Worm (Caenorhabditis elegans) whole organism, L4 larva: ENCODE measurements around the gene smg-6.

Experiments used
- F26F4.8 ChIP-seq: fragments of 200-800 bp; sonication (Bioruptor generic); conservative IDR thresholded peaks from 2 replicates; pipeline ENCODE4 v1.3.6; 2022; ENCODE audit warnings: missing genetic modification characterization, missing compliant biosample characterization
- F37D6.2 ChIP-seq: sonication (generic microtip); optimal IDR thresholded peaks from 2 replicates; lab custom pipeline; 2016; ENCODE audit warnings: mild to moderate bottlenecking, missing genetic modification characterization, missing compliant biosample characterization
- F44E2.7 ChIP-seq: fragments of 200-800 bp; sonication (Bioruptor generic); IDR thresholded peaks from 2 replicates; pipeline ENCODE4 v2.1.2; 2022; ENCODE audit warnings: missing genetic modification characterization, missing compliant biosample characterization
- R02D3.7 ChIP-seq: fragments of 150-350 bp; sonication (generic microtip); optimal IDR thresholded peaks from 3 replicates; lab custom pipeline; 2014; ENCODE audit warnings: missing biosample characterization, missing genetic modification characterization
- T26A8.4 ChIP-seq: fragments of 200-800 bp; sonication (Bioruptor generic); IDR thresholded peaks from 2 replicates; pipeline ENCODE4 v1.3.6; 2022; ENCODE audit warnings: missing genetic modification characterization, missing compliant biosample characterization
- Y105C5A.15 ChIP-seq: fragments of 200-800 bp; sonication (Bioruptor generic); IDR thresholded peaks from 2 replicates; pipeline ENCODE4 v1.3.6; 2022; ENCODE audit warnings: missing genetic modification characterization, missing compliant biosample characterization
- Y48G9A.11 ChIP-seq: fragments of 200-800 bp; sonication (Bioruptor generic); IDR thresholded peaks from 2 replicates; pipeline ENCODE4 v1.3.6; 2022; ENCODE audit warnings: missing genetic modification reagents, missing genetic modification characterization, missing compliant biosample characterization
- Y75B8A.6 ChIP-seq: fragments of 200-800 bp; sonication (Bioruptor generic); IDR thresholded peaks from 2 replicates; pipeline ENCODE4 v1.3.6; 2022; ENCODE audit warnings: missing genetic modification reagents, missing genetic modification characterization, missing compliant biosample characterization
- ZK337.2 ChIP-seq: fragments of 200-800 bp; sonication (Bioruptor generic); IDR thresholded peaks from 2 replicates; pipeline ENCODE4 v1.3.6; 2022; ENCODE audit warnings: missing genetic modification reagents, missing genetic modification characterization, missing compliant biosample characterization
- ZK546.5 ChIP-seq, 2 experiments: sonication (generic microtip); optimal IDR thresholded peaks; 2 replicates each; lab custom pipeline; 2017; ENCODE audit warnings: missing biosample characterization in 2 of 2, missing genetic modification characterization in 2 of 2
- aly-2 ChIP-seq: sonication (generic microtip); optimal IDR thresholded peaks from 2 replicates; lab custom pipeline; 2018; ENCODE audit warnings: missing biosample characterization, missing genetic modification characterization
- ama-1 ChIP-seq: fragments of 150-350 bp; optimal IDR thresholded peaks from 2 replicates; lab custom pipeline; 2014; ENCODE audit warnings: inconsistent platforms, mixed read lengths
- arid-1 ChIP-seq: fragments of 200-800 bp; sonication (Bioruptor generic); conservative IDR thresholded peaks from 2 replicates; pipeline ENCODE4 v1.3.6; 2022; ENCODE audit warnings: missing genetic modification reagents, missing genetic modification characterization, missing compliant biosample characterization
- ceh-20 ChIP-seq: fragments of 200-800 bp; sonication (Bioruptor generic); IDR thresholded peaks from 2 replicates; pipeline ENCODE4 v1.3.6; 2022; ENCODE audit warnings: missing genetic modification reagents, missing genetic modification characterization, missing compliant biosample characterization
- ceh-28 ChIP-seq: fragments of 150-350 bp; optimal IDR thresholded peaks from 2 replicates; lab custom pipeline; 2014; ENCODE audit warnings: missing biosample characterization, missing genetic modification reagents, missing genetic modification characterization
- ces-1 ChIP-seq: fragments of 150-350 bp; sonication (generic microtip); optimal IDR thresholded peaks from 4 replicates; lab custom pipeline; 2014; ENCODE audit warnings: missing biosample characterization, missing genetic modification reagents, missing genetic modification characterization
- daf-16 ChIP-seq, 3 experiments: sonication (generic microtip); optimal IDR thresholded peaks; 2 replicates each; lab custom pipeline; 2016 to 2017; ENCODE audit warnings: missing genetic modification characterization in 3 of 3, missing genetic modification reagents in 3 of 3, mild to moderate bottlenecking in 2 of 3, missing compliant biosample characterization in 2 of 3, missing biosample characterization in 1 of 3, moderate library complexity in 1 of 3
- daf-8 ChIP-seq: fragments of 200-800 bp; sonication (Bioruptor generic); IDR thresholded peaks from 2 replicates; pipeline ENCODE4 v1.3.6; 2022; ENCODE audit warnings: missing genetic modification characterization, missing compliant biosample characterization
- dmd-6 ChIP-seq: fragments of 200-800 bp; sonication (Bioruptor generic); IDR thresholded peaks from 2 replicates; pipeline ENCODE4 v1.3.6; 2022; ENCODE audit warnings: missing genetic modification reagents, missing genetic modification characterization, missing compliant biosample characterization
- dmd-9 ChIP-seq: fragments of 200-800 bp; sonication (Bioruptor generic); IDR thresholded peaks from 2 replicates; pipeline ENCODE4 v1.3.6; 2022; ENCODE audit warnings: missing genetic modification reagents, missing genetic modification characterization, missing compliant biosample characterization
- dpl-1 ChIP-seq: fragments of 150-350 bp; optimal IDR thresholded peaks from 2 replicates; lab custom pipeline; 2014; ENCODE audit warnings: missing biosample characterization, missing genetic modification reagents, missing genetic modification characterization
- duxl-1 ChIP-seq: sonication (generic microtip); optimal IDR thresholded peaks from 2 replicates; lab custom pipeline; 2016; ENCODE audit warnings: mild to moderate bottlenecking, missing genetic modification characterization, moderate library complexity, missing compliant biosample characterization; ENCODE audit not compliant: poor library complexity
- dve-1 ChIP-seq: sonication (generic microtip); optimal IDR thresholded peaks from 2 replicates; lab custom pipeline; 2017; ENCODE audit warnings: antibody characterized with exemption, mild to moderate bottlenecking, missing genetic modification characterization, missing compliant biosample characterization; ENCODE audit not compliant: insufficient read depth
- egl-27 ChIP-seq: sonication (generic microtip); optimal IDR thresholded peaks from 3 replicates; lab custom pipeline; 2017; ENCODE audit warnings: missing biosample characterization, missing genetic modification reagents, missing genetic modification characterization
- egl-43 ChIP-seq: fragments of 200-800 bp; sonication (Bioruptor generic); IDR thresholded peaks from 2 replicates; pipeline ENCODE4 v1.3.6; 2022; ENCODE audit warnings: missing genetic modification reagents, missing genetic modification characterization, missing compliant biosample characterization
- fos-1 ChIP-seq: fragments of 150-350 bp; optimal IDR thresholded peaks from 2 replicates; lab custom pipeline; 2014; ENCODE audit warnings: missing biosample characterization, missing genetic modification characterization
- hlh-11 ChIP-seq: fragments of 200-800 bp; sonication (Bioruptor generic); optimal IDR thresholded peaks from 2 replicates; lab custom pipeline; 2018; ENCODE audit warnings: mild to moderate bottlenecking, missing genetic modification characterization, missing compliant biosample characterization
- hmg-1.1 ChIP-seq: fragments of 200-800 bp; sonication (Bioruptor generic); IDR thresholded peaks from 2 replicates; pipeline ENCODE4 v1.3.6; 2022; ENCODE audit warnings: missing genetic modification reagents, missing genetic modification characterization, missing compliant biosample characterization
- jun-1 ChIP-seq: fragments of 150-350 bp; optimal IDR thresholded peaks from 2 replicates; lab custom pipeline; 2014; ENCODE audit warnings: missing biosample characterization, missing genetic modification reagents, missing genetic modification characterization
- lin-38 ChIP-seq: fragments of 200-800 bp; sonication (Bioruptor generic); IDR thresholded peaks from 2 replicates; pipeline ENCODE4 v1.3.6; 2022; ENCODE audit warnings: missing genetic modification reagents, missing genetic modification characterization, missing compliant biosample characterization
- lir-3 ChIP-seq: sonication (generic microtip); optimal IDR thresholded peaks from 2 replicates; lab custom pipeline; 2016; ENCODE audit warnings: mild to moderate bottlenecking, missing genetic modification characterization, missing compliant biosample characterization
- madf-5 ChIP-seq, 2 experiments: fragments of 200-800 bp; sonication (Bioruptor generic); IDR thresholded peaks; 2 replicates each; pipeline ENCODE4 v1.3.6; 2022; ENCODE audit warnings: missing compliant biosample characterization in 2 of 2, missing genetic modification characterization in 2 of 2
- mdl-1 ChIP-seq, 2 experiments: fragments of 150-350 bp in 1 of 2; sonication (generic microtip) in 1 of 2; optimal IDR thresholded peaks; 2 replicates each; lab custom pipeline; 2014 to 2017; ENCODE audit warnings: missing biosample characterization in 2 of 2, missing genetic modification characterization in 2 of 2
- mdt-29 ChIP-seq: fragments of 200-800 bp; sonication (Bioruptor generic); IDR thresholded peaks from 2 replicates; pipeline ENCODE4 v1.3.6; 2022; ENCODE audit warnings: missing genetic modification reagents, missing genetic modification characterization, missing compliant biosample characterization
- mes-2 ChIP-seq: sonication (generic microtip); optimal IDR thresholded peaks from 2 replicates; lab custom pipeline; 2016; ENCODE audit warnings: missing genotype, mild to moderate bottlenecking, missing genetic modification characterization, missing compliant biosample characterization; ENCODE audit not compliant: poor library complexity, severe bottlenecking
- mxl-3 ChIP-seq: fragments of 200-800 bp; sonication (Bioruptor generic); optimal IDR thresholded peaks from 2 replicates; lab custom pipeline; 2018; ENCODE audit warnings: mild to moderate bottlenecking, missing genetic modification characterization, missing compliant biosample characterization
- nhr-237 ChIP-seq: sonication (generic microtip); optimal IDR thresholded peaks from 2 replicates; lab custom pipeline; 2017; ENCODE audit warnings: missing biosample characterization, missing genetic modification characterization
- nhr-28 ChIP-seq: fragments of 150-350 bp; optimal IDR thresholded peaks from 2 replicates; lab custom pipeline; 2014; ENCODE audit warnings: missing biosample characterization, missing genetic modification characterization
- nhr-48 ChIP-seq: sonication (generic microtip); optimal IDR thresholded peaks from 2 replicates; lab custom pipeline; 2016; ENCODE audit warnings: mild to moderate bottlenecking, missing genetic modification characterization, missing compliant biosample characterization
- nhr-77 ChIP-seq: fragments of 150-350 bp; optimal IDR thresholded peaks from 2 replicates; lab custom pipeline; 2014; ENCODE audit warnings: missing biosample characterization, missing genetic modification characterization
- pha-4 ChIP-seq, 2 experiments: fragments of 150-350 bp in 1 of 2; fragments of 200-800 bp in 1 of 2; sonication (Bioruptor generic) in 1 of 2; IDR thresholded peaks in 1 of 2; optimal IDR thresholded peaks in 1 of 2; 2 replicates each; pipeline versions ENCODE4 v1.3.6 to Lab custom; 2014 to 2022; ENCODE audit warnings: missing genetic modification characterization in 2 of 2, missing genetic modification reagents in 2 of 2, missing biosample characterization in 1 of 2, missing compliant biosample characterization in 1 of 2
- rbr-2 ChIP-seq: sonication (generic microtip); optimal IDR thresholded peaks from 2 replicates; lab custom pipeline; 2016; ENCODE audit warnings: missing genotype, missing genetic modification characterization, missing compliant biosample characterization
- sdz-12 ChIP-seq: fragments of 200-800 bp; sonication (Bioruptor generic); optimal IDR thresholded peaks from 2 replicates; lab custom pipeline; 2018; ENCODE audit warnings: mild to moderate bottlenecking, missing genetic modification characterization, missing compliant biosample characterization
- tra-1 ChIP-seq: fragments of 200-800 bp; sonication (Bioruptor generic); IDR thresholded peaks from 2 replicates; pipeline ENCODE4 v1.3.6; 2022; ENCODE audit warnings: missing genetic modification reagents, missing genetic modification characterization, missing compliant biosample characterization
- unc-130 ChIP-seq: sonication (generic microtip); optimal IDR thresholded peaks from 2 replicates; lab custom pipeline; 2016; ENCODE audit warnings: missing genetic modification reagents, missing genetic modification characterization, missing compliant biosample characterization
- unc-39 ChIP-seq: sonication (generic microtip); optimal IDR thresholded peaks from 2 replicates; lab custom pipeline; 2017; ENCODE audit warnings: missing biosample characterization, missing genetic modification characterization
- unc-62 ChIP-seq, 3 experiments: fragments of 150-350 bp in 1 of 3; sonication (generic microtip); optimal IDR thresholded peaks in 2 of 3; peaks in 1 of 3; 1 replicate in 1 of 3; 2 replicates in 2 of 3; lab custom pipeline; 2014 to 2017; ENCODE audit warnings: missing biosample characterization in 3 of 3, missing genetic modification characterization in 3 of 3, missing genetic modification reagents in 3 of 3, missing genotype in 1 of 3
- zag-1 ChIP-seq: fragments of 150-350 bp; optimal IDR thresholded peaks from 2 replicates; lab custom pipeline; 2014; ENCODE audit warnings: missing biosample characterization, missing genetic modification characterization
- zfp-2 ChIP-seq: sonication (generic microtip); optimal IDR thresholded peaks from 2 replicates; lab custom pipeline; 2016; ENCODE audit warnings: mild to moderate bottlenecking, missing genetic modification characterization, missing compliant biosample characterization
- zip-11 ChIP-seq: fragments of 200-800 bp; sonication (Bioruptor generic); IDR thresholded peaks from 2 replicates; pipeline ENCODE4 v1.3.6; 2022; ENCODE audit warnings: missing genetic modification characterization, missing compliant biosample characterization
- ztf-11 ChIP-seq: fragments of 150-350 bp; optimal IDR thresholded peaks from 2 replicates; lab custom pipeline; 2014; ENCODE audit warnings: missing biosample characterization, missing genetic modification characterization

Gene smg-6

DNA sequence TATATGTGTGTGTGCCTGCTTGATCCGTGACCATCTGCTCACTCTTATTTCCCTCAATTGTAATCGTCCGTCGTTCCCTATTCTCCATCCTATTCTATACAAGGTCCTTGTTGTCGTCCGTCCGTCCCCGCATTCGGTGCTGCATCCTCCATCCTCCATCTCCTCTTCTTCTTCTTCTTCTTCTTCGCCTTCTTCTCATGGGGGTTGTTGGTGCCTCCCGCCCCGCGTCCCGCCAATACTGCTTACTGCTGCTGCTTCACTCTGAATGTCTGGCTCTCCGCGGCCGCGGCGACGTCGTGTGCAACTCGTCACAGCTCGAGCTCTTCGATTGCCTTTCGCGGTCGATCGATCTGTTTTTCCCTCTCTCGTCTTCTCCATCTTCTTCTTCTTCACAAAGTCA, 61.5 kb downstream of the smg-6 start (continued):
- TF ChIP-seq T26A8.4 (no peak), nhr-77 (tag; lab: Kevin White, UChicago) (no peak), dmd-9 (no peak), F26F4.8 (no peak), F44E2.7 (GFP tag; lab: Robert Waterston, UW) (no peak), dve-1 (no peak), ceh-20 (no peak), mxl-3 (GFP tag; lab: Kevin White, UChicago) (no peak), egl-43 (no peak), jun-1 (tag; lab: Kevin White, UChicago) (no peak), F37D6.2 (peak; percentile 52), ama-1 (lab: Kevin White, UChicago) (no peak), ztf-11 (no peak), zag-1 (no peak), hlh-11 (peak; percentile 2), rbr-2 (tag; lab: Kevin White, UChicago) (peak; percentile 66), sdz-12 (GFP tag; lab: Kevin White, UChicago) (no peak), lir-3 (tag; lab: Kevin White, UChicago) (no peak), dpl-1 (no peak), nhr-48 (no peak), hmg-1.1 (GFP tag; lab: Robert Waterston, UW) (peak; percentile 59), madf-5 (GFP tag; IDR thresholded peaks at IDR 0.05; lab: Robert Waterston, UW) (no peak), fos-1 (tag; lab: Kevin White, UChicago) (no peak), lin-38 (GFP tag; lab: Robert Waterston, UW) (no peak), mdl-1 (tag; optimal IDR thresholded peaks at IDR 0.05; lab: Kevin White, UChicago) (peak in 1 of 2 experiments; percentile 19), ces-1 (GFP tag; lab: Kevin White, UChicago) (no peak), unc-62 (GFP tag; optimal IDR thresholded peaks at IDR 0.05 in 1 of 2; lab: Kevin White, UChicago) (peak in 1 of 2 experiments; percentile 25), unc-62 (tag; optimal IDR thresholded peaks at IDR 0.05; lab: Kevin White, UChicago) (no peak), pha-4 (GFP tag; IDR thresholded peaks at IDR 0.05; lab: Robert Waterston, UW) (no peak; the same call in 1 of the 2 replicates), pha-4 (tag; optimal IDR thresholded peaks at IDR 0.05; lab: Kevin White, UChicago) (no peak), arid-1 (GFP tag; lab: Robert Waterston, UW) (no peak), daf-16 (GFP tag; optimal IDR thresholded peaks at IDR 0.05; lab: Kevin White, UChicago) (no peak), daf-16 (tag; optimal IDR thresholded peaks at IDR 0.05; lab: Kevin White, UChicago) (no peak), mdt-29 (GFP tag; lab: Robert Waterston, UW) (0 out of 2 replicates have a peak, but pooled peaks have one; percentile 24), unc-39 (tag; lab: Kevin White, UChicago) (no peak), Y105C5A.15 (GFP tag; lab: Robert Waterston, UW) (no peak), nhr-28 (tag; lab: Kevin White, UChicago) (no peak), tra-1 (no peak), duxl-1 (tag; lab: Kevin White, UChicago) (no peak), mes-2 (tag; lab: Kevin White, UChicago) (peak; percentile 33), R02D3.7 (tag; lab: Kevin White, UChicago) (no peak), unc-130 (no peak), zfp-2 (tag; lab: Kevin White, UChicago) (no peak), zip-11 (GFP tag; lab: Robert Waterston, UW) (no peak), ZK546.5 (tag; optimal IDR thresholded peaks at IDR 0.05; lab: Kevin White, UChicago) (no peak), daf-8 (GFP tag; lab: Robert Waterston, UW) (no peak), dmd-6 (GFP tag; lab: Robert Waterston, UW) (no peak), ceh-28 (tag; lab: Kevin White, UChicago) (no peak), nhr-237 (tag; lab: Kevin White, UChicago) (no peak), aly-2 (tag; lab: Kevin White, UChicago) (no peak), Y48G9A.11 (no peak), Y75B8A.6 (GFP tag; lab: Robert Waterston, UW) (no peak), egl-27 (tag; lab: Kevin White, UChicago) (no peak), ZK337.2 (no peak)
